Fruit fly (Drosophila melanogaster): ENCODE data around the gene fd102C.
"Not testable (repeated sequence)": the region's sequence is repeated elsewhere in the genome, so short reads cannot be mapped to it uniquely, and the experiment has no call there.

fd102C gene

dm6 chr4:824043-824442 is 20.3 kb downstream of the fd102C start:
- TF ChIP-seq noc (tag; optimal IDR thresholded peaks at IDR 0.05): no peak

dm6 chr4:817799-818198 is 26.5 kb downstream of the fd102C start:
- no peak for TF ChIP-seq noc (tag; optimal IDR thresholded peaks at IDR 0.05)

- TF ChIP-seq noc (tag; optimal IDR thresholded peaks at IDR 0.05): no peak
These were observed 27.8 kb downstream of the fd102C start for dm6 chr4:816500-816899.

dm6 chr4:810864-811263 is 33.5 kb downstream of the fd102C start:
- no peak for TF ChIP-seq noc (tag; optimal IDR thresholded peaks at IDR 0.05)

dm6 chr4:807422-808391 is 36.6 kb downstream of the fd102C start:
- no peak for TF ChIP-seq noc (tag; optimal IDR thresholded peaks at IDR 0.05)

- no peak for TF ChIP-seq noc (tag; optimal IDR thresholded peaks at IDR 0.05)
These were observed 37.4 kb downstream of the fd102C start for dm6 chr4:806960-807359.

- not testable (repeated sequence) for TF ChIP-seq noc (tag; optimal IDR thresholded peaks at IDR 0.05)
These were observed 55.5 kb downstream of the fd102C start, which contains the start of gene MED26 for dm6 chr4:788878-789277. Gene MED26, minus strand, starts transcription at chr4:788978.

dm6 chr4:788350-788749 is 56.0 kb downstream of the fd102C start:
- no peak for TF ChIP-seq noc (tag; optimal IDR thresholded peaks at IDR 0.05)

dm6 chr4:787389-787822 is 56.9 kb downstream of the fd102C start:
- TF ChIP-seq noc (tag; optimal IDR thresholded peaks at IDR 0.05): no peak

Data from whole organism, larva.